Worm (Caenorhabditis elegans): ENCODE data around the gene irld-7.
A peak's percentile ranks its signal among the peaks of the same experiment; 100 is the strongest.
"Not testable (repeated sequence)": the region's sequence is repeated elsewhere in the genome, so short reads cannot be mapped to it uniquely, and the experiment has no call there.

irld-7 gene

ce11 chrIV:6572655-6573054 is 17.5 kb upstream of the irld-7 start:
- TF ChIP-seq dao-5 (tag; optimal IDR thresholded peaks at IDR 0.05): no peak
- TF ChIP-seq W03F9.2 (tag; optimal IDR thresholded peaks at IDR 0.05): no peak
- TF ChIP-seq him-1 (tag; optimal IDR thresholded peaks at IDR 0.05): no peak

- no peak for TF ChIP-seq dao-5 (tag; optimal IDR thresholded peaks at IDR 0.05)
- no peak for TF ChIP-seq him-1 (tag; optimal IDR thresholded peaks at IDR 0.05)
- no peak for TF ChIP-seq W03F9.2 (tag; optimal IDR thresholded peaks at IDR 0.05)
These were observed 15.8 kb upstream of the irld-7 start for ce11 chrIV:6574343-6574742.

ce11 chrIV:6575959-6576727 is 14.0 kb upstream of the irld-7 start:
- TF ChIP-seq W03F9.2 (tag; optimal IDR thresholded peaks at IDR 0.05) (no peak), him-1 (tag; optimal IDR thresholded peaks at IDR 0.05) (no peak), dao-5 (tag; optimal IDR thresholded peaks at IDR 0.05) (no peak)

ce11 chrIV:6576728-6577101 is 13.4 kb upstream of the irld-7 start:
- TF ChIP-seq W03F9.2 (tag; optimal IDR thresholded peaks at IDR 0.05): no peak
- no peak for TF ChIP-seq dao-5 (tag; optimal IDR thresholded peaks at IDR 0.05)

- TF ChIP-seq dao-5 (tag; optimal IDR thresholded peaks at IDR 0.05) (no peak), W03F9.2 (tag; optimal IDR thresholded peaks at IDR 0.05) (no peak), him-1 (tag; optimal IDR thresholded peaks at IDR 0.05) (no peak)
These were observed 12.2 kb upstream of the irld-7 start, which contains the start of gene C43G2.3 for ce11 chrIV:6577914-6578313. TSS of gene C43G2.3 (plus strand) at chrIV:6578214.

- no peak for TF ChIP-seq dao-5 (tag; optimal IDR thresholded peaks at IDR 0.05)
- TF ChIP-seq W03F9.2 (tag; optimal IDR thresholded peaks at IDR 0.05): no peak
These were observed 8.5 kb upstream of the irld-7 start for ce11 chrIV:6581658-6582057.

- TF ChIP-seq him-1 (tag; optimal IDR thresholded peaks at IDR 0.05) (no peak), W03F9.2 (tag; optimal IDR thresholded peaks at IDR 0.05) (no peak), dao-5 (tag; optimal IDR thresholded peaks at IDR 0.05) (no peak)
These were observed 7.6 kb upstream of the irld-7 start, which contains the start of gene odr-8 for ce11 chrIV:6582604-6583003. TSS of gene odr-8 (minus strand) at chrIV:6582704.

ce11 chrIV:6585397-6585921 is 4.7 kb upstream of the irld-7 start, which contains the start of the genes F38A5.2 and dnj-11:
TSS of gene F38A5.2 (minus strand) at chrIV:6585400.
TSS of gene dnj-11 (plus strand) at chrIV:6585871.
- TF ChIP-seq dao-5 (tag; optimal IDR thresholded peaks at IDR 0.05): no peak
- peak; percentile 92 for TF ChIP-seq W03F9.2 (tag; optimal IDR thresholded peaks at IDR 0.05)
- TF ChIP-seq him-1 (tag; optimal IDR thresholded peaks at IDR 0.05): peak; percentile 27

ce11 chrIV:6588080-6588613 is 2.0 kb upstream of the irld-7 start:
- TF ChIP-seq W03F9.2 (tag; optimal IDR thresholded peaks at IDR 0.05) (no peak), dao-5 (tag; optimal IDR thresholded peaks at IDR 0.05) (no peak), him-1 (tag; optimal IDR thresholded peaks at IDR 0.05) (no peak)

ce11 chrIV:6591010-6591746 is 1.0 kb downstream of the irld-7 start, which contains the start of the genes nspb-1 and nspb-2:
TSS of gene nspb-1 (minus strand) at chrIV:6591110.
TSS of gene nspb-2 (plus strand) at chrIV:6591696.
- not testable (repeated sequence) for TF ChIP-seq him-1, dao-5, W03F9.2 (tag; optimal IDR thresholded peaks at IDR 0.05)

ce11 chrIV:6594871-6595270 is 4.7 kb downstream of the irld-7 start, which contains the start of gene nspb-3:
TSS of gene nspb-3 (minus strand) at chrIV:6594971.
- not testable (repeated sequence) for TF ChIP-seq him-1, dao-5, W03F9.2 (tag; optimal IDR thresholded peaks at IDR 0.05)

ce11 chrIV:6595912-6596311 is 5.8 kb downstream of the irld-7 start, which contains the start of gene F38A5.22:
TSS of gene F38A5.22 (minus strand) at chrIV:6595940.
- TF ChIP-seq him-1 (tag; optimal IDR thresholded peaks at IDR 0.05) (no peak), dao-5 (tag; optimal IDR thresholded peaks at IDR 0.05) (no peak), W03F9.2 (tag; optimal IDR thresholded peaks at IDR 0.05) (no peak)

ce11 chrIV:6597298-6597697 is 7.1 kb downstream of the irld-7 start, which contains the start of gene F38A5.6:
TSS of gene F38A5.6 (minus strand) at chrIV:6597398.
- TF ChIP-seq him-1 (tag; optimal IDR thresholded peaks at IDR 0.05) (no peak), dao-5 (tag; optimal IDR thresholded peaks at IDR 0.05) (no peak), W03F9.2 (tag; optimal IDR thresholded peaks at IDR 0.05) (no peak)

All from whole organism, L4/young adult.